Worm (Caenorhabditis elegans) whole organism, L2 larva: ENCODE data around the gene H21P03.10.
A peak's percentile ranks its signal among the peaks of the same experiment; 100 is the strongest.

Experiments used
- lin-13 ChIP-seq: fragments of 150-350 bp; optimal IDR thresholded peaks from 2 replicates; lab custom pipeline; 2014; ENCODE audit warnings: missing biosample characterization, missing genetic modification reagents, missing genetic modification characterization
- mdl-1 ChIP-seq, 2 experiments: fragments of 150-350 bp in 1 of 2; sonication (generic microtip) in 1 of 2; optimal IDR thresholded peaks; 2 replicates each; lab custom pipeline; 2017; ENCODE audit warnings: missing biosample characterization in 2 of 2, missing genetic modification characterization in 2 of 2
- nhr-11 ChIP-seq: fragments of 150-350 bp; optimal IDR thresholded peaks from 2 replicates; lab custom pipeline; 2014; ENCODE audit warnings: missing biosample characterization, missing genetic modification characterization
- nhr-129 ChIP-seq: fragments of 150-350 bp; optimal IDR thresholded peaks from 2 replicates; lab custom pipeline; 2014; ENCODE audit warnings: missing biosample characterization, missing genetic modification characterization
- nhr-25 ChIP-seq: fragments of 150-350 bp; sonication (generic microtip); optimal IDR thresholded peaks from 3 replicates; lab custom pipeline; 2014; ENCODE audit warnings: missing biosample characterization, missing genetic modification characterization
- ztf-11 ChIP-seq: sonication (generic microtip); optimal IDR thresholded peaks from 2 replicates; lab custom pipeline; 2017; ENCODE audit warnings: missing biosample characterization, missing genetic modification characterization
- ztf-4 ChIP-seq: fragments of 150-350 bp; optimal IDR thresholded peaks from 2 replicates; lab custom pipeline; 2014; ENCODE audit warnings: missing biosample characterization, missing genetic modification characterization

- peak; percentile 53 for TF ChIP-seq lin-13 (GFP tag; lab: Kevin White, UChicago)
- peak; percentile 36 for TF ChIP-seq nhr-11 (tag; lab: Kevin White, UChicago)
- no peak for TF ChIP-seq ztf-11 (tag; lab: Kevin White, UChicago)
- no peak for TF ChIP-seq ztf-4 (tag; lab: Kevin White, UChicago)
- peak; percentile 95 for TF ChIP-seq nhr-129
- no peak for TF ChIP-seq nhr-25 (tag; lab: Kevin White, UChicago)
- TF ChIP-seq mdl-1 (tag; optimal IDR thresholded peaks at IDR 0.05; lab: Kevin White, UChicago) = peak in 1 of 2 experiments; percentile 38
Observed at ce11 chrIV:11549694-11550093, 49.2 kb downstream of the H21P03.10 start.
